Worm (Caenorhabditis elegans) whole organism, L4 larva: ENCODE data around the gene pcyt-1.
A peak's percentile ranks its signal among the peaks of the same experiment; 100 is the strongest.

Experiments
- F10B5.3 ChIP-seq: sonication (generic microtip); optimal IDR thresholded peaks from 2 replicates; lab custom pipeline; 2016; ENCODE audit warnings: mild to moderate bottlenecking, missing genetic modification characterization, missing compliant biosample characterization
- F44E2.7 ChIP-seq: fragments of 200-800 bp; sonication (Bioruptor generic); IDR thresholded peaks from 2 replicates; pipeline ENCODE4 v2.1.2; 2022; ENCODE audit warnings: missing genetic modification characterization, missing compliant biosample characterization
- F49E8.2 ChIP-seq: sonication (generic microtip); optimal IDR thresholded peaks from 2 replicates; lab custom pipeline; 2016; ENCODE audit warnings: missing compliant biosample characterization, mild to moderate bottlenecking, missing genetic modification characterization, borderline replicate concordance
- T20F7.1 ChIP-seq: fragments of 200-800 bp; sonication (Bioruptor generic); optimal IDR thresholded peaks from 2 replicates; lab custom pipeline; 2018; ENCODE audit warnings: mild to moderate bottlenecking, missing genetic modification characterization, missing compliant biosample characterization
- T26A8.4 ChIP-seq: fragments of 200-800 bp; sonication (Bioruptor generic); IDR thresholded peaks from 2 replicates; pipeline ENCODE4 v1.3.6; 2022; ENCODE audit warnings: missing genetic modification characterization, missing compliant biosample characterization
- Y48G9A.11 ChIP-seq: fragments of 200-800 bp; sonication (Bioruptor generic); IDR thresholded peaks from 2 replicates; pipeline ENCODE4 v1.3.6; 2022; ENCODE audit warnings: missing genetic modification reagents, missing genetic modification characterization, missing compliant biosample characterization
- Y75B8A.6 ChIP-seq: fragments of 200-800 bp; sonication (Bioruptor generic); IDR thresholded peaks from 2 replicates; pipeline ENCODE4 v1.3.6; 2022; ENCODE audit warnings: missing genetic modification reagents, missing genetic modification characterization, missing compliant biosample characterization
- ZK546.5 ChIP-seq, 2 experiments: sonication (generic microtip); optimal IDR thresholded peaks; 2 replicates each; lab custom pipeline; 2017; ENCODE audit warnings: missing biosample characterization in 2 of 2, missing genetic modification characterization in 2 of 2
- aha-1 ChIP-seq: fragments of 150-350 bp; peaks from one replicate; lab custom pipeline; 2014; ENCODE audit warnings: missing biosample characterization, missing genetic modification characterization
- arid-1 ChIP-seq: fragments of 200-800 bp; sonication (Bioruptor generic); conservative IDR thresholded peaks from 2 replicates; pipeline ENCODE4 v1.3.6; 2022; ENCODE audit warnings: missing genetic modification reagents, missing genetic modification characterization, missing compliant biosample characterization
- attf-4 ChIP-seq: sonication (generic microtip); optimal IDR thresholded peaks from 3 replicates; lab custom pipeline; 2017; ENCODE audit warnings: missing biosample characterization, missing genetic modification characterization
- ceh-20 ChIP-seq: fragments of 200-800 bp; sonication (Bioruptor generic); IDR thresholded peaks from 2 replicates; pipeline ENCODE4 v1.3.6; 2022; ENCODE audit warnings: missing genetic modification reagents, missing genetic modification characterization, missing compliant biosample characterization
- ceh-44 ChIP-seq: fragments of 200-800 bp; sonication (Bioruptor generic); IDR thresholded peaks from 2 replicates; pipeline ENCODE4 v1.3.6; 2022; ENCODE audit warnings: missing genetic modification reagents, missing genetic modification characterization, missing compliant biosample characterization
- ces-1 ChIP-seq: fragments of 150-350 bp; sonication (generic microtip); optimal IDR thresholded peaks from 4 replicates; lab custom pipeline; 2014; ENCODE audit warnings: missing biosample characterization, missing genetic modification reagents, missing genetic modification characterization
- daf-16 ChIP-seq, 3 experiments: sonication (generic microtip); optimal IDR thresholded peaks; 2 replicates each; lab custom pipeline; 2016 to 2017; ENCODE audit warnings: missing genetic modification characterization in 3 of 3, missing genetic modification reagents in 3 of 3, mild to moderate bottlenecking in 2 of 3, missing compliant biosample characterization in 2 of 3, missing biosample characterization in 1 of 3, moderate library complexity in 1 of 3
- dmd-6 ChIP-seq: fragments of 200-800 bp; sonication (Bioruptor generic); IDR thresholded peaks from 2 replicates; pipeline ENCODE4 v1.3.6; 2022; ENCODE audit warnings: missing genetic modification reagents, missing genetic modification characterization, missing compliant biosample characterization
- dmd-8 ChIP-seq: fragments of 200-800 bp; sonication (Bioruptor generic); IDR thresholded peaks from 2 replicates; pipeline ENCODE4 v1.3.6; 2022; ENCODE audit warnings: missing genetic modification characterization, missing compliant biosample characterization
- egl-27 ChIP-seq: sonication (generic microtip); optimal IDR thresholded peaks from 3 replicates; lab custom pipeline; 2017; ENCODE audit warnings: missing biosample characterization, missing genetic modification reagents, missing genetic modification characterization
- egl-43 ChIP-seq: fragments of 200-800 bp; sonication (Bioruptor generic); IDR thresholded peaks from 2 replicates; pipeline ENCODE4 v1.3.6; 2022; ENCODE audit warnings: missing genetic modification reagents, missing genetic modification characterization, missing compliant biosample characterization
- fkh-10 ChIP-seq: fragments of 150-350 bp; optimal IDR thresholded peaks from 2 replicates; lab custom pipeline; 2014; ENCODE audit warnings: missing biosample characterization, missing genetic modification reagents, missing genetic modification characterization
- hlh-11 ChIP-seq: fragments of 200-800 bp; sonication (Bioruptor generic); optimal IDR thresholded peaks from 2 replicates; lab custom pipeline; 2018; ENCODE audit warnings: mild to moderate bottlenecking, missing genetic modification characterization, missing compliant biosample characterization
- hlh-30 ChIP-seq: sonication (generic microtip); optimal IDR thresholded peaks from 2 replicates; lab custom pipeline; 2017; ENCODE audit warnings: antibody characterized with exemption, mild to moderate bottlenecking, missing genetic modification characterization, missing compliant biosample characterization; ENCODE audit not compliant: insufficient read depth
- lin-1 ChIP-seq: fragments of 200-800 bp; sonication (Bioruptor generic); IDR thresholded peaks from 2 replicates; pipeline ENCODE4 v1.3.6; 2022; ENCODE audit warnings: missing genetic modification reagents, missing genetic modification characterization, missing compliant biosample characterization
- lin-38 ChIP-seq: fragments of 200-800 bp; sonication (Bioruptor generic); IDR thresholded peaks from 2 replicates; pipeline ENCODE4 v1.3.6; 2022; ENCODE audit warnings: missing genetic modification reagents, missing genetic modification characterization, missing compliant biosample characterization
- lin-39 ChIP-seq: fragments of 150-350 bp; optimal IDR thresholded peaks from 2 replicates; lab custom pipeline; 2014; ENCODE audit warnings: missing biosample characterization, missing genetic modification reagents, missing genetic modification characterization
- lir-3 ChIP-seq: sonication (generic microtip); optimal IDR thresholded peaks from 2 replicates; lab custom pipeline; 2016; ENCODE audit warnings: mild to moderate bottlenecking, missing genetic modification characterization, missing compliant biosample characterization
- mdl-1 ChIP-seq, 2 experiments: fragments of 150-350 bp in 1 of 2; sonication (generic microtip) in 1 of 2; optimal IDR thresholded peaks; 2 replicates each; lab custom pipeline; 2014 to 2017; ENCODE audit warnings: missing biosample characterization in 2 of 2, missing genetic modification characterization in 2 of 2
- mes-2 ChIP-seq: sonication (generic microtip); optimal IDR thresholded peaks from 2 replicates; lab custom pipeline; 2016; ENCODE audit warnings: missing genotype, mild to moderate bottlenecking, missing genetic modification characterization, missing compliant biosample characterization; ENCODE audit not compliant: poor library complexity, severe bottlenecking
- mxl-2 ChIP-seq: fragments of 200-800 bp; sonication (Bioruptor generic); conservative IDR thresholded peaks from 2 replicates; pipeline ENCODE4 v1.3.6; 2022; ENCODE audit warnings: missing genetic modification reagents, missing genetic modification characterization, missing compliant biosample characterization
- nhr-11 ChIP-seq: fragments of 150-350 bp; optimal IDR thresholded peaks from 2 replicates; lab custom pipeline; 2014; ENCODE audit warnings: missing biosample characterization, missing genetic modification characterization
- nhr-237 ChIP-seq: sonication (generic microtip); optimal IDR thresholded peaks from 2 replicates; lab custom pipeline; 2017; ENCODE audit warnings: missing biosample characterization, missing genetic modification characterization
- nhr-76 ChIP-seq: fragments of 150-350 bp; optimal IDR thresholded peaks from 2 replicates; lab custom pipeline; 2014; ENCODE audit warnings: missing biosample characterization, missing genetic modification characterization
- snpc-1.2 ChIP-seq: fragments of 200-800 bp; sonication (Bioruptor generic); IDR thresholded peaks from 2 replicates; pipeline ENCODE4 v1.3.6; 2022; ENCODE audit warnings: missing genetic modification reagents, missing genetic modification characterization, missing compliant biosample characterization
- spr-3 ChIP-seq: fragments of 200-800 bp; sonication (Bioruptor generic); optimal IDR thresholded peaks from 2 replicates; lab custom pipeline; 2018; ENCODE audit warnings: mild to moderate bottlenecking, missing genetic modification characterization, missing compliant biosample characterization
- unc-130 ChIP-seq: sonication (generic microtip); optimal IDR thresholded peaks from 2 replicates; lab custom pipeline; 2016; ENCODE audit warnings: missing genetic modification reagents, missing genetic modification characterization, missing compliant biosample characterization
- zip-2 ChIP-seq: fragments of 150-350 bp; optimal IDR thresholded peaks from 2 replicates; lab custom pipeline; 2014; ENCODE audit warnings: missing biosample characterization, missing genetic modification characterization

The pcyt-1 gene

DNA sequence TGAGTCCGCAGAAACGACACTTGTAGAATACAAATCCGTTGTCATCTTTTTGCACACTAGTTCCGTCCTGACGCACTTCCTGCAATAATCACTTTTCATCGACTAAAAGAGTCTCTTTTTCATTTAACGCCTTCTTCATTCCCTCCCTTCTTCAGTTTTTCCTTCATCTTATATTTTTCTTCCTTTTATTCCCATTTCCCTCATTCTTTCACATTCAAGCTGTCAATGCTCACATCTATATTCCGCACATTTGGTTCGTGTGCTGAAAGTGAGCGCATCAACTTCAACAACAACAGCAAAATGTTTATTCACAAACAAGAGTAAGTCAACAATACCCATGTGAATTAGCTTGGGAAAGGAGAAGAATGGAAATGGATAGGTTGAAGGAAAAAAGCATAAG, at the start of gene pcyt-1:
Gene pcyt-1 (plus strand): TSS at position 301 of the 400 bp plus-strand sequence.
- no peak for TF ChIP-seq F10B5.3 (tag; lab: Kevin White, UChicago)
- no peak for TF ChIP-seq hlh-30 (tag; lab: Kevin White, UChicago)
- TF ChIP-seq arid-1 (GFP tag; lab: Robert Waterston, UW), result no peak

ce11 chrX:7522595-7522994, 49.6 kb upstream of the pcyt-1 start:
- TF ChIP-seq dmd-6 (GFP tag; lab: Robert Waterston, UW), result no peak
- TF ChIP-seq hlh-30 (tag; lab: Kevin White, UChicago), result peak; percentile 20
- no peak for TF ChIP-seq lir-3 (tag; lab: Kevin White, UChicago)
- no peak for TF ChIP-seq T20F7.1 (GFP tag; lab: Kevin White, UChicago)
- TF ChIP-seq ZK546.5 (tag; optimal IDR thresholded peaks at IDR 0.05; lab: Kevin White, UChicago), result no peak
- TF ChIP-seq hlh-11 (tag; lab: Kevin White, UChicago), result peak; percentile 44
- TF ChIP-seq daf-16 (GFP tag; optimal IDR thresholded peaks at IDR 0.05; lab: Kevin White, UChicago), result peak in 1 of 2 experiments; percentile 74
- no peak for TF ChIP-seq daf-16 (tag; optimal IDR thresholded peaks at IDR 0.05; lab: Kevin White, UChicago)

DNA sequence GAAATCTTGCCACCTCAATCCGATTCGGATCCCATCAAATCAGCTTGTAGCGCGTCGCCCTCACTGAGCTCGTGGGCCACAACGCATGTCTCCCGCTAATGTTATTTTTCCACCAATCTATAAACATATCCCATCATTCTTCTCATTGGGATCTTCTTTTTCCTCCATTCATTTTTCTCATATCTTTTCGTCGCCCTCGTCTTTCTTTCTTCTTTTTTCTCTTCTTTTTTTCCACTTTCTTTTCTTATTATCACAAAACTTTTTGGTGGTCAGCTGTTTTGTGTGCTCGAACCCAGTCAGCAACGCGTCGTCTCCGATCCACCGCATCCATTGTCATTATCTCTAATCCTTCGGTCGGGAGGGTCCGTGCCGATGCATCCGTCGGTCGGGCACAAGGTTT, 48.4 kb upstream of the pcyt-1 start:
- TF ChIP-seq ceh-44 (GFP tag; lab: Robert Waterston, UW), result no peak
- no peak for TF ChIP-seq T26A8.4 (GFP tag; lab: Robert Waterston, UW)
- no peak for TF ChIP-seq nhr-237 (tag; lab: Kevin White, UChicago)
- TF ChIP-seq spr-3 (GFP tag; lab: Kevin White, UChicago), result no peak
- peak in 1 of 2 experiments; percentile 89 for TF ChIP-seq daf-16 (GFP tag; optimal IDR thresholded peaks at IDR 0.05; lab: Kevin White, UChicago)
- no peak for TF ChIP-seq daf-16 (tag; optimal IDR thresholded peaks at IDR 0.05; lab: Kevin White, UChicago)
- no peak for TF ChIP-seq snpc-1.2 (GFP tag; lab: Robert Waterston, UW)
- TF ChIP-seq attf-4, result no peak
- TF ChIP-seq Y48G9A.11 (GFP tag; lab: Robert Waterston, UW), result no peak
- TF ChIP-seq aha-1 (tag; lab: Kevin White, UChicago), result peak; percentile 81
- no peak for TF ChIP-seq mxl-2 (GFP tag; lab: Robert Waterston, UW)
- peak; percentile 69 for TF ChIP-seq hlh-11 (tag; lab: Kevin White, UChicago)
- TF ChIP-seq nhr-11 (tag; lab: Kevin White, UChicago), result peak; percentile 52
- TF ChIP-seq Y75B8A.6 (GFP tag; lab: Robert Waterston, UW), result no peak
- TF ChIP-seq arid-1 (GFP tag; lab: Robert Waterston, UW), result no peak
- TF ChIP-seq F44E2.7, result no peak
- TF ChIP-seq dmd-6 (GFP tag; lab: Robert Waterston, UW), result no peak
- no peak for TF ChIP-seq mes-2 (tag; lab: Kevin White, UChicago)
- TF ChIP-seq ZK546.5 (tag; optimal IDR thresholded peaks at IDR 0.05; lab: Kevin White, UChicago), result no peak
- TF ChIP-seq lin-39 (tag; lab: Kevin White, UChicago), result no peak
- no peak for TF ChIP-seq dmd-8 (GFP tag; lab: Robert Waterston, UW)
- TF ChIP-seq unc-130 (GFP tag; lab: Kevin White, UChicago), result no peak
- 0 out of 2 replicates have a peak, but pooled peaks have one; percentile 11 for TF ChIP-seq ceh-20 (GFP tag; lab: Robert Waterston, UW)

- no peak for TF ChIP-seq lin-1 (GFP tag; lab: Robert Waterston, UW)
- TF ChIP-seq ceh-20 (GFP tag; lab: Robert Waterston, UW), result no peak
- TF ChIP-seq F49E8.2 (tag; lab: Kevin White, UChicago), result no peak
- no peak for TF ChIP-seq fkh-10
- TF ChIP-seq ces-1 (GFP tag; lab: Kevin White, UChicago), result no peak
- TF ChIP-seq nhr-76 (tag; lab: Kevin White, UChicago), result no peak
- no peak for TF ChIP-seq lir-3 (tag; lab: Kevin White, UChicago)
- no peak for TF ChIP-seq zip-2
- TF ChIP-seq egl-27 (tag; lab: Kevin White, UChicago), result no peak
- no peak for TF ChIP-seq unc-130 (GFP tag; lab: Kevin White, UChicago)
- no peak for TF ChIP-seq egl-43 (GFP tag; lab: Robert Waterston, UW)
- no peak for TF ChIP-seq mdl-1 (tag; optimal IDR thresholded peaks at IDR 0.05; lab: Kevin White, UChicago)
- no peak for TF ChIP-seq lin-38 (GFP tag; lab: Robert Waterston, UW)
- no peak for TF ChIP-seq nhr-11 (tag; lab: Kevin White, UChicago)
- no peak for TF ChIP-seq F44E2.7
Observed at ce11 chrX:7525271-7525670, 46.9 kb upstream of the pcyt-1 start, which contains the start of gene F46C8.3. F46C8.3 (plus strand) TSS chrX:7525571.
